Worm (Caenorhabditis elegans) whole organism, early embryonic: Measurements from ENCODE around the gene T15H9.5.

Experiments
- F13C5.2 ChIP-seq: sonication (generic microtip); optimal IDR thresholded peaks from 2 replicates; lab custom pipeline; 2017; ENCODE audit warnings: mild to moderate bottlenecking, missing genetic modification characterization, inconsistent platforms, missing compliant biosample characterization
- ama-1 ChIP-seq: fragments of 150-350 bp; optimal IDR thresholded peaks from 2 replicates; lab custom pipeline; 2014
- hnd-1 ChIP-seq: sonication (generic microtip); optimal IDR thresholded peaks from 2 replicates; lab custom pipeline; 2016; ENCODE audit warnings: missing genetic modification characterization, missing compliant biosample characterization

ce11 chrII:9644940-9645634 lies 33.8 kb upstream of the T15H9.5 start:
- no peak for TF ChIP-seq hnd-1 (tag; lab: Kevin White, UChicago)
- no peak for TF ChIP-seq ama-1
- no peak for TF ChIP-seq F13C5.2 (tag; lab: Kevin White, UChicago)
